Worm (Caenorhabditis elegans) whole organism, L3 larva: ENCODE results near the gene cul-4.

ENCODE experiments used
- R02D3.7 ChIP-seq: fragments of 150-350 bp; optimal IDR thresholded peaks from 2 replicates; lab custom pipeline; 2014; ENCODE audit warnings: missing biosample characterization, missing genetic modification characterization
- ZK546.5 ChIP-seq: sonication (generic microtip); optimal IDR thresholded peaks from 2 replicates; lab custom pipeline; 2017; ENCODE audit warnings: missing biosample characterization, missing genetic modification characterization
- ama-1 ChIP-seq: fragments of 150-350 bp; optimal IDR thresholded peaks from 2 replicates; lab custom pipeline; 2018
- ceh-16 ChIP-seq: sonication (generic microtip); optimal IDR thresholded peaks from 2 replicates; lab custom pipeline; 2017; ENCODE audit warnings: missing biosample characterization, missing genetic modification characterization
- ceh-28 ChIP-seq: fragments of 150-350 bp; optimal IDR thresholded peaks from 2 replicates; lab custom pipeline; 2014; ENCODE audit warnings: missing biosample characterization, missing genetic modification reagents, missing genetic modification characterization
- ceh-82 ChIP-seq: fragments of 150-350 bp; optimal IDR thresholded peaks from 2 replicates; lab custom pipeline; 2014; ENCODE audit warnings: missing biosample characterization, missing genetic modification characterization
- ceh-9 ChIP-seq: sonication (generic microtip); optimal IDR thresholded peaks from 2 replicates; lab custom pipeline; 2018; ENCODE audit warnings: missing biosample characterization, missing genetic modification characterization
- egl-27 ChIP-seq: sonication (generic microtip); optimal IDR thresholded peaks from 4 replicates; lab custom pipeline; 2017; ENCODE audit warnings: missing biosample characterization, missing genetic modification reagents, missing genetic modification characterization
- egl-5 ChIP-seq: fragments of 150-350 bp; optimal IDR thresholded peaks from 2 replicates; lab custom pipeline; 2017; ENCODE audit warnings: missing biosample characterization, missing genetic modification reagents, missing genetic modification characterization, inconsistent platforms
- elt-1 ChIP-seq: fragments of 150-350 bp; optimal IDR thresholded peaks from 2 replicates; lab custom pipeline; 2014; ENCODE audit warnings: missing biosample characterization, missing genetic modification characterization
- elt-3 ChIP-seq, 3 experiments: fragments of 150-350 bp in 1 of 3; sonication (generic microtip) in 2 of 3; optimal IDR thresholded peaks; 2 replicates in 2 of 3; 4 replicates in 1 of 3; lab custom pipeline; 2014 to 2017; ENCODE audit warnings: missing biosample characterization in 3 of 3, missing genetic modification characterization in 3 of 3
- eor-1 ChIP-seq, 2 experiments: fragments of 150-350 bp; optimal IDR thresholded peaks; 2 replicates each; lab custom pipeline; 2014 to 2018; ENCODE audit warnings: missing biosample characterization in 2 of 2, missing genetic modification characterization in 2 of 2
- fkh-10 ChIP-seq: sonication (generic microtip); optimal IDR thresholded peaks from 2 replicates; lab custom pipeline; 2017; ENCODE audit warnings: missing biosample characterization, missing genetic modification reagents, missing genetic modification characterization
- fkh-2 ChIP-seq: fragments of 150-350 bp; optimal IDR thresholded peaks from 2 replicates; lab custom pipeline; 2014; ENCODE audit warnings: missing biosample characterization, missing genetic modification reagents, missing genetic modification characterization
- fos-1 ChIP-seq: fragments of 150-350 bp; optimal IDR thresholded peaks from 2 replicates; lab custom pipeline; 2014; ENCODE audit warnings: missing biosample characterization, missing genetic modification characterization
- jun-1 ChIP-seq: fragments of 150-350 bp; optimal IDR thresholded peaks from 2 replicates; lab custom pipeline; 2014; ENCODE audit warnings: missing biosample characterization, missing genetic modification reagents, missing genetic modification characterization
- lin-39 ChIP-seq: fragments of 150-350 bp; optimal IDR thresholded peaks from 2 replicates; lab custom pipeline; 2018; ENCODE audit warnings: missing biosample characterization, missing genetic modification reagents, missing genetic modification characterization
- lsy-12 ChIP-seq: sonication (generic microtip); optimal IDR thresholded peaks from 2 replicates; lab custom pipeline; 2016; ENCODE audit warnings: mild to moderate bottlenecking, missing genetic modification characterization, missing compliant biosample characterization
- mdl-1 ChIP-seq: fragments of 150-350 bp; optimal IDR thresholded peaks from 2 replicates; lab custom pipeline; 2014; ENCODE audit warnings: missing biosample characterization, missing genetic modification characterization
- nfya-1 ChIP-seq: sonication (generic microtip); optimal IDR thresholded peaks from 2 replicates; lab custom pipeline; 2017; ENCODE audit warnings: missing genetic modification characterization, mild to moderate bottlenecking, missing compliant biosample characterization, antibody characterized with exemption, moderate library complexity; ENCODE audit not compliant: insufficient read depth
- nhr-12 ChIP-seq: fragments of 150-350 bp; optimal IDR thresholded peaks from 2 replicates; lab custom pipeline; 2014; ENCODE audit warnings: missing biosample characterization, missing genetic modification characterization
- nhr-23 ChIP-seq: fragments of 150-350 bp; optimal IDR thresholded peaks from 2 replicates; lab custom pipeline; 2014; ENCODE audit warnings: missing biosample characterization, missing genetic modification reagents, missing genetic modification characterization
- nhr-237 ChIP-seq: fragments of 150-350 bp; optimal IDR thresholded peaks from 2 replicates; lab custom pipeline; 2014; ENCODE audit warnings: missing biosample characterization, missing genetic modification characterization
- nhr-25 ChIP-seq: sonication (generic microtip); optimal IDR thresholded peaks from 2 replicates; lab custom pipeline; 2017; ENCODE audit warnings: missing biosample characterization, missing genetic modification characterization
- nhr-43 ChIP-seq: sonication (generic microtip); optimal IDR thresholded peaks from 2 replicates; lab custom pipeline; 2016; ENCODE audit warnings: mild to moderate bottlenecking, missing genetic modification characterization, missing compliant biosample characterization; ENCODE audit not compliant: poor library complexity, severe bottlenecking
- nhr-67 ChIP-seq: fragments of 150-350 bp; optimal IDR thresholded peaks from 2 replicates; lab custom pipeline; 2014; ENCODE audit warnings: missing biosample characterization, missing genetic modification characterization
- pha-4 ChIP-seq: fragments of 150-350 bp; optimal IDR thresholded peaks from 2 replicates; lab custom pipeline; 2014; ENCODE audit warnings: missing biosample characterization, missing genetic modification reagents, missing genetic modification characterization
- sea-2 ChIP-seq: fragments of 150-350 bp; sonication (generic microtip); optimal IDR thresholded peaks from 4 replicates; lab custom pipeline; 2014; ENCODE audit warnings: missing biosample characterization, missing genetic modification reagents, missing genetic modification characterization
- snpc-4 ChIP-seq: fragments of 150-350 bp; optimal IDR thresholded peaks from 2 replicates; lab custom pipeline; 2014; ENCODE audit warnings: missing biosample characterization, missing genetic modification characterization
- unc-39 ChIP-seq: sonication (generic microtip); optimal IDR thresholded peaks from 4 replicates; lab custom pipeline; 2017; ENCODE audit warnings: missing biosample characterization, missing genetic modification characterization
- zag-1 ChIP-seq: fragments of 150-350 bp; optimal IDR thresholded peaks from 2 replicates; lab custom pipeline; 2014; ENCODE audit warnings: missing biosample characterization, missing genetic modification characterization
- ztf-11 ChIP-seq: fragments of 150-350 bp; optimal IDR thresholded peaks from 2 replicates; lab custom pipeline; 2014; ENCODE audit warnings: missing biosample characterization, missing genetic modification characterization
- ztf-4 ChIP-seq: fragments of 150-350 bp; optimal IDR thresholded peaks from 2 replicates; lab custom pipeline; 2014; ENCODE audit warnings: missing biosample characterization, missing genetic modification characterization

The cul-4 gene

DNA sequence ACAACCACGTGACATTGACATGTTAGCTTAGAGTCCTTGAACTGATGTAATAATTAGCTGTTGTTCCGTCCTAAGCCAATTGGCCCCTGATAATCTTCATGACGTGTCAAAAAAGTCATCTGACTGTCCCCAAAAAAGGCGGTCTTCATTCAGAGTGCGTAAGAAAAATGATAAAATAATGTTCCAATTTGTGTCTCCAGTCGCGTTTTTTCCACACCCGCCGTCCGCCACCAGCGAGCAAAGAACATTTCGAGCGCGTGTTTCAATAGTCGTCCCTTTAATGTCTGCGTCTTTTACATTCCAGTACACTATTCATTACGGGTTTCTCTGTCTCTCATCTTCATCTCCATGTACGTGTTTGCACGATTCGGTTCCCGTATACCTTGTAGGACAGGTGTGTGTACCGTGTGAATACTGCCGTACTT, 35.6 kb downstream of the cul-4 start (continued):
- TF ChIP-seq nhr-237 (tag; lab: Kevin White, UChicago) (no peak), elt-1 (no peak), ztf-4 (tag; lab: Kevin White, UChicago) (peak; percentile 53), ZK546.5 (tag; lab: Kevin White, UChicago) (no peak), nhr-43 (peak; percentile 99), fkh-2 (no peak), zag-1 (tag; lab: Kevin White, UChicago) (no peak), ceh-82 (tag; lab: Kevin White, UChicago) (no peak), lsy-12 (tag; lab: Kevin White, UChicago) (peak; percentile 66), unc-39 (tag; lab: Kevin White, UChicago) (no peak), ztf-11 (tag; lab: Kevin White, UChicago) (no peak), nhr-67 (tag; lab: Kevin White, UChicago) (no peak), pha-4 (tag; lab: Kevin White, UChicago) (peak; percentile 91), nhr-25 (tag; lab: Kevin White, UChicago) (peak; percentile 90), nhr-12 (no peak)

DNA sequence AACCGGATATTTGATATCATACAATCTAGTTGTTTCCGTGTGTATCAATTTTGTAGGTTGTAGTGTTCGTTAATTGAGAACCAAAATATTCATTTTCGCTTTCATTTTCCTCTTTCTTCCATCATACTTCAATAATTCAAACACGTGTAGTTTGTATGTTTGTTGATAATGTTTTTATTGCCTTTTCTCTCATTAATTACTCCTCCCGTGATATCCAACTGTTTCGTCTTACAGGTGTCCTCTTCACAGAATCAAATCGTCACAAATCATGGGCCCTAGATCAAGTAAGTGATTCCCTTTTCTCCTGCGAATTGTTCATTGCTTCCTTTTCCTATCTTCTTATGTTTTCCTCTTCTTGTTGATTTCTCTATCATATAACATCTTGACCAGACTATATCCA, 37.1 kb downstream of the cul-4 start, which contains the start of gene nhr-21:
Gene nhr-21, plus strand, starts transcription at position 235 of the 400 bp plus-strand sequence.
- no peak for TF ChIP-seq fos-1
- peak; percentile 35 for TF ChIP-seq nfya-1
- no peak for TF ChIP-seq nhr-12
- peak; percentile 24 for TF ChIP-seq nhr-25 (tag; lab: Kevin White, UChicago)
- no peak for TF ChIP-seq fkh-10 (GFP tag; lab: Kevin White, UChicago)
- peak; percentile 50 for TF ChIP-seq nhr-23
- peak in 1 of 3 experiments; percentile 56 for TF ChIP-seq elt-3 (tag; optimal IDR thresholded peaks at IDR 0.05; lab: Kevin White, UChicago)
- TF ChIP-seq ceh-9 (tag; lab: Kevin White, UChicago): no peak
- peak; percentile 52 for TF ChIP-seq ama-1 (lab: Kevin White, UChicago)
- TF ChIP-seq R02D3.7: no peak
- no peak for TF ChIP-seq pha-4 (tag; lab: Kevin White, UChicago)
- TF ChIP-seq ceh-28: peak; percentile 10
- no peak for TF ChIP-seq egl-27 (tag; lab: Kevin White, UChicago)
- TF ChIP-seq snpc-4 (tag; lab: Kevin White, UChicago): no peak
- no peak for TF ChIP-seq unc-39 (tag; lab: Kevin White, UChicago)
- TF ChIP-seq ceh-82 (tag; lab: Kevin White, UChicago): no peak

DNA sequence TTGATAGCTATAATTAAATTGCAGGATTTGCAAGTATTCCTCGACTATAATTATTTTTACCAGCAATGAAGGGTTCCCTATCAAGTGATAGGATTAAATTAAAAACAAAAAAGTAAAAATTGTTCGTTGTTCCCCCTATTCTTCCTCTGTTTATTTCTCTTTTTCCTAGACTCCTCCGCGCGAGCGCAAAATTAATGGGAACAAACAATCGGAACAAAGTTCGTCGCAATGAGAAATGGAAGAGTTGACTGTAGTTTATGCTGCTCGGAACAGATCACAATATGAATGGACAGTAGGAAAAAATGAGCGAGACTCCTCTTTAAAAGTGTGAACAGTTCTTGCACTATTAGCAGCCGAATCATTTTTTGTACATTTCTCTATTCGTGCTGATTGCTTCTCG, 38.8 kb downstream of the cul-4 start:
- TF ChIP-seq ama-1 (lab: Kevin White, UChicago): peak; percentile 65
- TF ChIP-seq nhr-25 (tag; lab: Kevin White, UChicago): no peak
- peak; percentile 73 for TF ChIP-seq pha-4 (tag; lab: Kevin White, UChicago)

DNA sequence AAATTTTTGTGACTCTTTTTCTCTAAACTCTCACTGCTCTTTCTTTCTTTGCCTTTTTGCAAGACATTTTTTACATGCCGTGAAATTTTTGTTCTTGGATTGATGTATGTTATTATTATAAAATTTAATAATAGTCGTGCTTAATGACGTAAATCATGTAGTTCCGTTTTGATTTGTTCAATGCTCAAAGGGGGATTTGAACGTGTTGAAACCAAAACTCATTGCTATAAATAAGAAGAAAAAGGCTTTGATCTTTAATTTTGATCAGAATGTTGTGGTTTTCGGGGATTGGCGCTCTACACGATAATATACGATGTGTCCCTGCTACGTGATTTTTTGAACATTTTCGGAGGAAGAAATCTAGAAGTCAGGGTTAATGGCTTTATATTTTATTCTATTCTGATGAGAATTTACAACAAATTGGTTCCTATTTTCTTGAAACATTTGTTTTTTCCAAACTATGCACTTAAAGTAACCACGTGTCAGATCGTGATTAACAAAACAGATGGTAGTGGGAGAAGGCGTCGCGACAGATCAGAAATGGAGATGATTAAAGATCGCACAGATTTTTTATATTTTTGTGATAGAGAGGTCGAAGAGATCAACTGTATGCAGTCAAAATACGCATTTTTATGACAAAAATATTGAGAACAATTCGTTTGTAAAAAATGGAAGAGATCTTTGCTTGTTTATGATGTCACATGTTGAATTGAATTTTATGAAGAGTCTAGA, 39.8 kb downstream of the cul-4 start:
- TF ChIP-seq eor-1 (tag; optimal IDR thresholded peaks at IDR 0.05; lab: Kevin White, UChicago) (no peak), ztf-11 (tag; lab: Kevin White, UChicago) (no peak), ceh-16 (tag; lab: Kevin White, UChicago) (no peak), unc-39 (tag; lab: Kevin White, UChicago) (no peak), lin-39 (tag; lab: Kevin White, UChicago) (no peak), nfya-1 (no peak), sea-2 (no peak), egl-5 (tag; lab: Kevin White, UChicago) (no peak)

DNA sequence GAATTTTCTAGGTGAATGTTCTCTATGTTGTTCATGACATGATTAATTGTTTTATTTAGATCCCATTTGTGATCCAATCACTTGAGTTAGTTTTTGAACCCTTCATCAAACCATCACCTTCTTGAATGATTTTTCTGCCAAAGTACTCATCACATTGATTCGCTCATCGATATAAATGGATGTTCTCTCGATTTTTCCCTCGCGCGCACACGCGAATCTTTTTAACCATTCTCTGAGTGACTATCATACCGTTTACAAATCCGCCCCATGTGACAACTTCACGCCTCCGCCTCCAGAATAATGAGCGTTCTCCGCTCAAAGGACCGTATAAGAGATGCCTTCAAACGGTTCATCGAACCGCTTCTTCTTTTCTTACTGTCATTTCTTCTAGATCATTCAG, 41.0 kb downstream of the cul-4 start:
- TF ChIP-seq unc-39 (tag; lab: Kevin White, UChicago): no peak
- TF ChIP-seq ama-1 (lab: Kevin White, UChicago): peak; percentile 48
- TF ChIP-seq R02D3.7: peak; percentile 0
- no peak for TF ChIP-seq ztf-11 (tag; lab: Kevin White, UChicago)
- TF ChIP-seq fos-1: no peak
- TF ChIP-seq jun-1 (tag; lab: Kevin White, UChicago): no peak
- peak; percentile 63 for TF ChIP-seq nhr-23
- no peak for TF ChIP-seq nhr-25 (tag; lab: Kevin White, UChicago)
- TF ChIP-seq mdl-1 (tag; lab: Kevin White, UChicago): peak; percentile 50
- peak; percentile 89 for TF ChIP-seq nhr-43
- no peak for TF ChIP-seq fkh-2
- TF ChIP-seq pha-4 (tag; lab: Kevin White, UChicago): no peak
- no peak for TF ChIP-seq egl-5 (tag; lab: Kevin White, UChicago)
